Worm (Caenorhabditis elegans): ENCODE data around the gene ugt-41.

Gene ugt-41

ce11 chrV:7201353-7201752 is 38.0 kb upstream of the ugt-41 start:
- TF ChIP-seq lin-35 (GFP tag; optimal IDR thresholded peaks at IDR 0.05) (no peak), efl-1 (optimal IDR thresholded peaks at IDR 0.05) (no peak), efl-1 (GFP tag; optimal IDR thresholded peaks at IDR 0.05 in 1 of 2) (peak in 1 of 2 experiments; percentile 21)

- TF ChIP-seq hlh-4 (tag; optimal IDR thresholded peaks at IDR 0.05) (no peak), nhr-12 (tag; optimal IDR thresholded peaks at IDR 0.05) (no peak), lsy-2 (tag; optimal IDR thresholded peaks at IDR 0.05) (no peak), unc-62 (GFP tag; optimal IDR thresholded peaks at IDR 0.05) (no peak), nhr-71 (tag; optimal IDR thresholded peaks at IDR 0.05) (no peak), elt-3 (tag; optimal IDR thresholded peaks at IDR 0.05) (no peak), Y116A8C.19 (tag; optimal IDR thresholded peaks at IDR 0.05; ENCODE audit: borderline replicate concordance) (no peak), mep-1 (tag; optimal IDR thresholded peaks at IDR 0.05) (no peak), elt-2 (tag; optimal IDR thresholded peaks at IDR 0.05) (no peak), ceh-82 (tag; optimal IDR thresholded peaks at IDR 0.05) (no peak), lin-39 (tag; optimal IDR thresholded peaks at IDR 0.05) (no peak), mab-9 (GFP tag; IDR thresholded peaks at IDR 0.05) (no peak), ceh-90 (tag; optimal IDR thresholded peaks at IDR 0.05) (no peak), egl-13 (tag; optimal IDR thresholded peaks at IDR 0.05) (no peak), nhr-28 (tag; optimal IDR thresholded peaks at IDR 0.05) (no peak), ces-1 (GFP tag; optimal IDR thresholded peaks at IDR 0.05) (no peak), snpc-4 (tag; optimal IDR thresholded peaks at IDR 0.05) (no peak), nhr-11 (tag; optimal IDR thresholded peaks at IDR 0.05) (no peak), nhr-20 (tag; optimal IDR thresholded peaks at IDR 0.05) (no peak)
These were observed 36.5 kb upstream of the ugt-41 start, which contains the start of gene F09G2.1 for ce11 chrV:7199932-7200331. F09G2.1 (plus strand) TSS chrV:7200232.

ce11 chrV:7199077-7199476 is 35.7 kb upstream of the ugt-41 start:
- TF ChIP-seq nhr-85 (tag) (no peak), lir-3 (tag; optimal IDR thresholded peaks at IDR 0.05; ENCODE audit: poor library complexity) (no peak), fos-1 (tag; optimal IDR thresholded peaks at IDR 0.05) (no peak), mab-9 (GFP tag; IDR thresholded peaks at IDR 0.05) (no peak), rnt-1 (tag; optimal IDR thresholded peaks at IDR 0.05) (no peak), pax-3 (tag; optimal IDR thresholded peaks at IDR 0.05) (no peak), nhr-237 (tag; optimal IDR thresholded peaks at IDR 0.05) (no peak), nhr-77 (tag; optimal IDR thresholded peaks at IDR 0.05) (no peak), fkh-10 (GFP tag; optimal IDR thresholded peaks at IDR 0.05) (no peak), unc-130 (tag; optimal IDR thresholded peaks at IDR 0.05) (no peak), aha-1 (tag; optimal IDR thresholded peaks at IDR 0.05) (no peak), lin-13 (GFP tag; optimal IDR thresholded peaks at IDR 0.05) (no peak), egl-13 (tag; optimal IDR thresholded peaks at IDR 0.05) (no peak), fkh-4 (tag; optimal IDR thresholded peaks at IDR 0.05; ENCODE audit: borderline replicate concordance) (no peak), Y116A8C.19 (tag; optimal IDR thresholded peaks at IDR 0.05; ENCODE audit: borderline replicate concordance) (no peak), ceh-82 (tag; optimal IDR thresholded peaks at IDR 0.05) (no peak), nhr-84 (tag; optimal IDR thresholded peaks at IDR 0.05) (no peak), hlh-4 (tag; optimal IDR thresholded peaks at IDR 0.05) (no peak), vab-15 (tag; optimal IDR thresholded peaks at IDR 0.05) (no peak)

ce11 chrV:7198403-7198802 is 35.0 kb upstream of the ugt-41 start:
- TF ChIP-seq nhr-47 (tag; optimal IDR thresholded peaks at IDR 0.05): peak; percentile 4
- peak; percentile 1 for TF ChIP-seq nhr-71 (tag; optimal IDR thresholded peaks at IDR 0.05)
- TF ChIP-seq snpc-4 (tag; optimal IDR thresholded peaks at IDR 0.05): no peak
- TF ChIP-seq pax-3 (tag; optimal IDR thresholded peaks at IDR 0.05): peak; percentile 2
- TF ChIP-seq hlh-17 (GFP tag; optimal IDR thresholded peaks at IDR 0.05; ENCODE audit: borderline replicate concordance): no peak
- peak; percentile 45 for TF ChIP-seq nhr-85 (tag)
- TF ChIP-seq nhr-90 (tag; optimal IDR thresholded peaks at IDR 0.05; ENCODE audit: poor library complexity): peak; percentile 13
- TF ChIP-seq ceh-63 (GFP tag; optimal IDR thresholded peaks at IDR 0.05): no peak
- TF ChIP-seq snu-23 (GFP tag; optimal IDR thresholded peaks at IDR 0.05): peak; percentile 9
- TF ChIP-seq elt-2 (tag; optimal IDR thresholded peaks at IDR 0.05): peak; percentile 66
- TF ChIP-seq lir-3 (tag; optimal IDR thresholded peaks at IDR 0.05; ENCODE audit: poor library complexity): no peak
- TF ChIP-seq fos-1 (tag; optimal IDR thresholded peaks at IDR 0.05): no peak
- TF ChIP-seq aly-2 (tag; optimal IDR thresholded peaks at IDR 0.05): peak; percentile 59
- TF ChIP-seq rnt-1 (tag; optimal IDR thresholded peaks at IDR 0.05): no peak
- no peak for TF ChIP-seq efl-3 (GFP tag; optimal IDR thresholded peaks at IDR 0.05)
- TF ChIP-seq mep-1 (tag; optimal IDR thresholded peaks at IDR 0.05): no peak
- TF ChIP-seq Y116A8C.19 (tag; optimal IDR thresholded peaks at IDR 0.05; ENCODE audit: borderline replicate concordance): no peak
- peak; percentile 81 for TF ChIP-seq ama-1 (optimal IDR thresholded peaks at IDR 0.05)
- TF ChIP-seq efl-1 (optimal IDR thresholded peaks at IDR 0.05): no peak
- TF ChIP-seq efl-1 (GFP tag; optimal IDR thresholded peaks at IDR 0.05 in 1 of 2): peak in 1 of 2 experiments; percentile 91
- peak in 1 of 2 experiments; percentile 31 for TF ChIP-seq lin-35 (GFP tag; optimal IDR thresholded peaks at IDR 0.05)
